Comparison of ENCODE assay signal across 1 fruit fly cellular context in genomic region chr3R:9771519-9771972, dm6.
A peak's percentile ranks its signal among the peaks of the same experiment; 100 is the strongest.
TF ChIP-seq lines count a peak whose summit lies in the region.

TSS of gene CG9471 (minus strand) at chr3R:9771542.

TF ChIP-seq in whole organism, embryonic, 481 proteins besides CTCF, POLR2A, EP300 and RAD21 (continued from another document):
- no peak for TF ChIP-seq lov (optimal IDR thresholded peaks at IDR 0.05; lab: Kevin White, UChicago)
- peak; percentile 87 for TF ChIP-seq lov (GFP tag; IDR thresholded peaks at IDR 0.05; lab: Robert Waterston, UW)
- TF ChIP-seq E2f2 (GFP tag; IDR thresholded peaks at IDR 0.05; lab: Robert Waterston, UW), result peak; percentile 92
- TF ChIP-seq pzg (GFP tag; optimal IDR thresholded peaks at IDR 0.05; lab: Kevin White, UChicago), result peak; percentile 54
- peak; percentile 93 for TF ChIP-seq CG3281 (GFP tag; optimal IDR thresholded peaks at IDR 0.05; lab: Kevin White, UChicago)
- TF ChIP-seq Sox102F (GFP tag; optimal IDR thresholded peaks at IDR 0.05; lab: Kevin White, UChicago), result peak; percentile 93
- peak; percentile 94 for TF ChIP-seq unpg (GFP tag; optimal IDR thresholded peaks at IDR 0.05; lab: Kevin White, UChicago)
- peak; percentile 89 for TF ChIP-seq CG2889 (GFP tag; IDR thresholded peaks at IDR 0.05; lab: Robert Waterston, UW)
- TF ChIP-seq CG31365 (tag; optimal IDR thresholded peaks at IDR 0.05; lab: Kevin White, UChicago), result peak; percentile 47
- 0 out of 3 replicates have a peak, but pooled peaks have one; percentile 24 for TF ChIP-seq CG16813 (GFP tag; IDR thresholded peaks at IDR 0.05; lab: Robert Waterston, UW; ENCODE audit: partially characterized antibody)
- peak; percentile 89 for TF ChIP-seq Antp (GFP tag; optimal IDR thresholded peaks at IDR 0.05; lab: Kevin White, UChicago)
- TF ChIP-seq CG14710 (tag; optimal IDR thresholded peaks at IDR 0.05; lab: Kevin White, UChicago), result peak; percentile 86
- 0 out of 2 replicates have a peak, but pooled peaks have one; percentile 6 for TF ChIP-seq crol (GFP tag; IDR thresholded peaks at IDR 0.05; lab: Robert Waterston, UW)
- peak; percentile 91 for TF ChIP-seq B-H2 (GFP tag; optimal IDR thresholded peaks at IDR 0.05; lab: Kevin White, UChicago)
- peak; percentile 79 for TF ChIP-seq CG4404 (GFP tag; IDR thresholded peaks at IDR 0.05; lab: Robert Waterston, UW)
- peak; percentile 94 for TF ChIP-seq CG10543 (GFP tag; optimal IDR thresholded peaks at IDR 0.05; lab: Kevin White, UChicago)
- TF ChIP-seq sqz (GFP tag; optimal IDR thresholded peaks at IDR 0.05; lab: Kevin White, UChicago), result peak; percentile 80
- peak; percentile 78 for TF ChIP-seq CG17612 (GFP tag; IDR thresholded peaks at IDR 0.05; lab: Robert Waterston, UW)
- TF ChIP-seq CG17802 (tag; optimal IDR thresholded peaks at IDR 0.05; lab: Kevin White, UChicago), result peak; percentile 50
- peak; percentile 88 for TF ChIP-seq pum (GFP tag; optimal IDR thresholded peaks at IDR 0.05; lab: Kevin White, UChicago)
- TF ChIP-seq tin (GFP tag; optimal IDR thresholded peaks at IDR 0.05; lab: Kevin White, UChicago), result peak; percentile 88
- TF ChIP-seq Elba2 (GFP tag; optimal IDR thresholded peaks at IDR 0.05; lab: Kevin White, UChicago), result peak; percentile 54
- peak; percentile 92 for TF ChIP-seq CG11504 (tag; optimal IDR thresholded peaks at IDR 0.05; lab: Kevin White, UChicago)
- TF ChIP-seq Tbp (GFP tag; optimal IDR thresholded peaks at IDR 0.05; lab: Kevin White, UChicago), result no peak
- TF ChIP-seq CG9215 (GFP tag; IDR thresholded peaks at IDR 0.05; lab: Robert Waterston, UW), result peak; percentile 87
- TF ChIP-seq CG1832 (GFP tag; optimal IDR thresholded peaks at IDR 0.05; lab: Kevin White, UChicago), result no peak
- peak; percentile 90 for TF ChIP-seq ap (GFP tag; IDR thresholded peaks at IDR 0.05; lab: Robert Waterston, UW)
- TF ChIP-seq CG12391 (tag; optimal IDR thresholded peaks at IDR 0.05; lab: Kevin White, UChicago), result peak; percentile 94
- peak; percentile 90 for TF ChIP-seq Awh (GFP tag; IDR thresholded peaks at IDR 0.05; lab: Robert Waterston, UW)
- peak; percentile 25 for TF ChIP-seq pfk (GFP tag; optimal IDR thresholded peaks at IDR 0.05; lab: Kevin White, UChicago)
- TF ChIP-seq CG14965 (GFP tag; optimal IDR thresholded peaks at IDR 0.05; lab: Kevin White, UChicago; ENCODE audit: borderline replicate concordance), result no peak
- TF ChIP-seq esg (GFP tag; conservative IDR thresholded peaks at IDR 0.05; lab: Robert Waterston, UW), result peak; percentile 92
- peak; percentile 94 for TF ChIP-seq Fer1 (GFP tag; optimal IDR thresholded peaks at IDR 0.05; lab: Kevin White, UChicago)
- no peak for TF ChIP-seq eve (GFP tag; optimal IDR thresholded peaks at IDR 0.05; lab: Kevin White, UChicago)
- TF ChIP-seq Oaz (GFP tag; IDR thresholded peaks at IDR 0.05; lab: Robert Waterston, UW), result peak; percentile 80
- peak; percentile 38 for TF ChIP-seq TFAM (GFP tag; optimal IDR thresholded peaks at IDR 0.05; lab: Kevin White, UChicago)
- TF ChIP-seq Dek (tag; optimal IDR thresholded peaks at IDR 0.05; lab: Kevin White, UChicago), result peak; percentile 90
- peak; percentile 77 for TF ChIP-seq CG8089 (GFP tag; optimal IDR thresholded peaks at IDR 0.05; lab: Kevin White, UChicago)
